Fruit fly (Drosophila melanogaster): Measurements from ENCODE around the gene dnt.
A peak's percentile ranks its signal among the peaks of the same experiment; 100 is the strongest.

Gene dnt

dm6 chr2L:19411966-19412365 is 48.9 kb upstream of the dnt start:
- TF ChIP-seq CG13123 (GFP tag; optimal IDR thresholded peaks at IDR 0.05) (no peak), ato (GFP tag; IDR thresholded peaks at IDR 0.05; ENCODE audit: partially characterized antibody) (no peak), crol (GFP tag; IDR thresholded peaks at IDR 0.05) (no peak), eve (GFP tag; optimal IDR thresholded peaks at IDR 0.05) (no peak), Dek (tag; optimal IDR thresholded peaks at IDR 0.05) (no peak), GATAe (GFP tag; conservative IDR thresholded peaks at IDR 0.05) (no peak), B-H2 (GFP tag; optimal IDR thresholded peaks at IDR 0.05) (peak; percentile 21), CG12769 (tag; optimal IDR thresholded peaks at IDR 0.05) (peak; percentile 33), CG12219 (GFP tag; optimal IDR thresholded peaks at IDR 0.05) (no peak), seq (GFP tag; IDR thresholded peaks at IDR 0.05) (peak; percentile 12; the same call in 1 of the 2 replicates), lab (GFP tag; optimal IDR thresholded peaks at IDR 0.05) (peak; percentile 5), lov (optimal IDR thresholded peaks at IDR 0.05) (no peak), lov (GFP tag; IDR thresholded peaks at IDR 0.05) (no peak), NK7.1 (GFP tag; optimal IDR thresholded peaks at IDR 0.05) (no peak), shn (GFP tag; optimal IDR thresholded peaks at IDR 0.05) (no peak), emc (GFP tag; optimal IDR thresholded peaks at IDR 0.05) (no peak), CG8290 (GFP tag; optimal IDR thresholded peaks at IDR 0.05) (no peak), CG8290 (tag; optimal IDR thresholded peaks at IDR 0.05) (peak in 1 of 2 experiments; percentile 75), TFAM (GFP tag; optimal IDR thresholded peaks at IDR 0.05) (no peak), chn (GFP tag; optimal IDR thresholded peaks at IDR 0.05) (no peak), sd (tag; optimal IDR thresholded peaks at IDR 0.05) (peak; percentile 43), Hmr (GFP tag; optimal IDR thresholded peaks at IDR 0.05) (peak; percentile 49), Med (GFP tag) (peak; percentile 39), fd3F (GFP tag; optimal IDR thresholded peaks at IDR 0.05) (peak; percentile 30), CG2120 (GFP tag; optimal IDR thresholded peaks at IDR 0.05) (peak; percentile 15), sr (GFP tag; IDR thresholded peaks at IDR 0.05) (no peak; the same call in 2 of the 3 replicates), CG18599 (GFP tag; optimal IDR thresholded peaks at IDR 0.05) (no peak), PHDP (tag; optimal IDR thresholded peaks at IDR 0.05) (peak; percentile 1), CG7357 (GFP tag; IDR thresholded peaks at IDR 0.05) (peak; percentile 16; the same call in 1 of the 3 replicates), schlank (tag; optimal IDR thresholded peaks at IDR 0.05) (peak; percentile 33), CG4360 (GFP tag; IDR thresholded peaks at IDR 0.05) (no peak), twi (tag; optimal IDR thresholded peaks at IDR 0.05) (no peak), prd (optimal IDR thresholded peaks at IDR 0.05) (no peak), prd (GFP tag; IDR thresholded peaks at IDR 0.05) (no peak), Hsf (GFP tag; optimal IDR thresholded peaks at IDR 0.05) (no peak)

- TF ChIP-seq CG11247 (GFP tag; IDR thresholded peaks at IDR 0.05) (no peak), CrebB (tag; optimal IDR thresholded peaks at IDR 0.05) (no peak), sd (tag; optimal IDR thresholded peaks at IDR 0.05) (peak; percentile 27), gsb (GFP tag; IDR thresholded peaks at IDR 0.05) (no peak), Nf-YA (GFP tag; IDR thresholded peaks at IDR 0.05) (no peak), CG11456 (GFP tag; IDR thresholded peaks at IDR 0.05) (0 out of 3 replicates have a peak, but pooled peaks have one; percentile 26), sr (GFP tag; IDR thresholded peaks at IDR 0.05) (peak; percentile 95), Dbx (GFP tag; IDR thresholded peaks at IDR 0.05) (0 out of 3 replicates have a peak, but pooled peaks have one; percentile 9), scrt (GFP tag; optimal IDR thresholded peaks at IDR 0.05) (no peak), MTF-1 (GFP tag; optimal IDR thresholded peaks at IDR 0.05; ENCODE audit: borderline replicate concordance) (peak; percentile 100), bowl (GFP tag; IDR thresholded peaks at IDR 0.05) (no peak), Doc3 (GFP tag; IDR thresholded peaks at IDR 0.05; ENCODE audit: partially characterized antibody) (no peak), CG15514 (GFP tag; optimal IDR thresholded peaks at IDR 0.05) (no peak), knrl (GFP tag; IDR thresholded peaks at IDR 0.05; ENCODE audit: partially characterized antibody) (0 out of 3 replicates have a peak, but pooled peaks have one; percentile 19), repo (GFP tag; optimal IDR thresholded peaks at IDR 0.05) (no peak), CG10543 (GFP tag; optimal IDR thresholded peaks at IDR 0.05) (peak; percentile 76), CG6175 (GFP tag; IDR thresholded peaks at IDR 0.05) (no peak), ato (GFP tag; IDR thresholded peaks at IDR 0.05; ENCODE audit: partially characterized antibody) (no peak), CG9932 (GFP tag; IDR thresholded peaks at IDR 0.05) (no peak), BEAF-32 (GFP tag; optimal IDR thresholded peaks at IDR 0.05) (no peak), Side (GFP tag; optimal IDR thresholded peaks at IDR 0.05) (no peak)
Measured at dm6 chr2L:19406419-19406818, 43.4 kb upstream of the dnt start.

All from whole organism, embryonic.